Comparison of ENCODE assay signal across 3 worm cellular contexts in genomic region chrIV:6912851-6913588, ce11.
TF ChIP-seq lines count a peak whose summit lies in the region.

Gene T22D1.3, plus strand, starts transcription at chrIV:6913538.

TF ChIP-seq in whole organism, L2 larva, 48 proteins besides CTCF, POLR2A, EP300 and RAD21 (continued from another document):
- TF ChIP-seq unc-62 (GFP tag; optimal IDR thresholded peaks at IDR 0.05; lab: Kevin White, UChicago) (no peak), crh-2 (tag; optimal IDR thresholded peaks at IDR 0.05; lab: Kevin White, UChicago) (no peak), R02D3.7 (tag; optimal IDR thresholded peaks at IDR 0.05; lab: Kevin White, UChicago) (no peak), unc-55 (GFP tag; optimal IDR thresholded peaks at IDR 0.05; lab: Kevin White, UChicago) (peak; percentile 59), ceh-16 (tag; optimal IDR thresholded peaks at IDR 0.05; lab: Kevin White, UChicago) (no peak), sma-3 (GFP tag; optimal IDR thresholded peaks at IDR 0.05; lab: Kevin White, UChicago) (no peak), snpc-4 (tag; optimal IDR thresholded peaks at IDR 0.05; lab: Kevin White, UChicago) (peak; percentile 30), gmeb-1 (tag; optimal IDR thresholded peaks at IDR 0.05; lab: Kevin White, UChicago) (no peak), lin-39 (tag; optimal IDR thresholded peaks at IDR 0.05; lab: Kevin White, UChicago) (no peak)

TF ChIP-seq in whole organism, L4 larva, 104 proteins besides CTCF, POLR2A, EP300 and RAD21 (continued from another document):
- no peak for TF ChIP-seq nhr-48 (tag; optimal IDR thresholded peaks at IDR 0.05; lab: Kevin White, UChicago)
- TF ChIP-seq snpc-1.2 (GFP tag; IDR thresholded peaks at IDR 0.05; lab: Robert Waterston, UW) = peak; percentile 59
- no peak for TF ChIP-seq zfp-3 (GFP tag; conservative IDR thresholded peaks at IDR 0.05; lab: Robert Waterston, UW)
- TF ChIP-seq daf-8 (GFP tag; IDR thresholded peaks at IDR 0.05; lab: Robert Waterston, UW) = no peak
- TF ChIP-seq Y48G9A.11 (GFP tag; IDR thresholded peaks at IDR 0.05; lab: Robert Waterston, UW) = no peak
- no peak for TF ChIP-seq ZK337.2 (GFP tag; IDR thresholded peaks at IDR 0.05; lab: Robert Waterston, UW)
- TF ChIP-seq F44E2.7 (GFP tag; IDR thresholded peaks at IDR 0.05; lab: Robert Waterston, UW) = no peak
- TF ChIP-seq lin-38 (GFP tag; IDR thresholded peaks at IDR 0.05; lab: Robert Waterston, UW) = peak; percentile 36
- no peak for TF ChIP-seq lin-15B (tag; optimal IDR thresholded peaks at IDR 0.05; lab: Kevin White, UChicago)
- no peak for TF ChIP-seq saeg-2 (GFP tag; IDR thresholded peaks at IDR 0.05; lab: Robert Waterston, UW)
- TF ChIP-seq madf-9 (GFP tag; conservative IDR thresholded peaks at IDR 0.05; lab: Robert Waterston, UW) = no peak
- TF ChIP-seq gei-8 (GFP tag; optimal IDR thresholded peaks at IDR 0.05; lab: Kevin White, UChicago) = no peak
- 0 out of 2 replicates have a peak, but pooled peaks have one; percentile 35 for TF ChIP-seq pha-4 (GFP tag; IDR thresholded peaks at IDR 0.05; lab: Robert Waterston, UW)
- no peak for TF ChIP-seq pha-4 (tag; optimal IDR thresholded peaks at IDR 0.05; lab: Kevin White, UChicago)
- no peak for TF ChIP-seq duxl-1 (tag; optimal IDR thresholded peaks at IDR 0.05; lab: Kevin White, UChicago; ENCODE audit: poor library complexity)
- no peak for TF ChIP-seq nhr-10 (tag; optimal IDR thresholded peaks at IDR 0.05; lab: Kevin White, UChicago)
- TF ChIP-seq nhr-77 (tag; optimal IDR thresholded peaks at IDR 0.05; lab: Kevin White, UChicago) = no peak
- no peak for TF ChIP-seq hmg-1.1 (GFP tag; IDR thresholded peaks at IDR 0.05; lab: Robert Waterston, UW)
- no peak for TF ChIP-seq ceh-44 (GFP tag; IDR thresholded peaks at IDR 0.05; lab: Robert Waterston, UW)
- peak; percentile 47 for TF ChIP-seq Y5F2A.4 (GFP tag; optimal IDR thresholded peaks at IDR 0.05; lab: Kevin White, UChicago)
TF ChIP-seq in whole organism, L4 larva: peak in this region for 8.

TF ChIP-seq in whole organism, young adult, 124 proteins besides CTCF, POLR2A, EP300 and RAD21 (continued from another document):
- TF ChIP-seq F23B12.7 (tag; optimal IDR thresholded peaks at IDR 0.05; lab: Kevin White, UChicago; ENCODE audit: insufficient read depth) (no peak), pha-4 (tag; optimal IDR thresholded peaks at IDR 0.05; lab: Kevin White, UChicago) (no peak), ceh-27 (GFP tag; optimal IDR thresholded peaks at IDR 0.05; lab: Kevin White, UChicago) (no peak), D2030.7 (GFP tag; IDR thresholded peaks at IDR 0.05; lab: Robert Waterston, UW) (no peak), akir-1 (GFP tag; optimal IDR thresholded peaks at IDR 0.05; lab: Kevin White, UChicago) (no peak), B0019.2 (GFP tag; conservative IDR thresholded peaks at IDR 0.05; lab: Robert Waterston, UW) (no peak), tbp1 (GFP tag; optimal IDR thresholded peaks at IDR 0.05; lab: Kevin White, UChicago) (peak; percentile 37), madf-6 (GFP tag; IDR thresholded peaks at IDR 0.05; lab: Robert Waterston, UW) (0 out of 2 replicates have a peak, but pooled peaks have one; percentile 16), snpc-4 (GFP tag; optimal IDR thresholded peaks at IDR 0.05; lab: Kevin White, UChicago) (no peak), snpc-4 (tag; optimal IDR thresholded peaks at IDR 0.05; lab: Kevin White, UChicago) (peak in 1 of 4 experiments; percentile 50), snpc-3.4 (tag; optimal IDR thresholded peaks at IDR 0.05; lab: Kevin White, UChicago) (peak; percentile 9), bed-1 (GFP tag; IDR thresholded peaks at IDR 0.05; lab: Robert Waterston, UW) (no peak), T07F8.4 (tag; optimal IDR thresholded peaks at IDR 0.05; lab: Kevin White, UChicago) (no peak), F57A8.1 (GFP tag; optimal IDR thresholded peaks at IDR 0.05; lab: Kevin White, UChicago) (no peak), fkh-3 (tag; optimal IDR thresholded peaks at IDR 0.05; lab: Kevin White, UChicago) (peak; percentile 37), Y79H2A.3 (GFP tag; conservative IDR thresholded peaks at IDR 0.05; lab: Robert Waterston, UW) (no peak), mes-4 (tag; optimal IDR thresholded peaks at IDR 0.05; lab: Kevin White, UChicago) (no peak), sea-2 (GFP tag; IDR thresholded peaks at IDR 0.05; lab: Robert Waterston, UW) (no peak), hlh-26 (GFP tag; conservative IDR thresholded peaks at IDR 0.05; lab: Robert Waterston, UW) (no peak), attf-6 (GFP tag; IDR thresholded peaks at IDR 0.05; lab: Robert Waterston, UW) (no peak), B0035.1 (tag; optimal IDR thresholded peaks at IDR 0.05; lab: Kevin White, UChicago) (no peak), F39B2.1 (GFP tag; IDR thresholded peaks at IDR 0.05; lab: Robert Waterston, UW) (no peak), K12H6.12 (tag; optimal IDR thresholded peaks at IDR 0.05; lab: Kevin White, UChicago) (no peak), ets-4 (GFP tag; optimal IDR thresholded peaks at IDR 0.05; lab: Kevin White, UChicago) (no peak), ztf-6 (GFP tag; IDR thresholded peaks at IDR 0.05; lab: Robert Waterston, UW) (no peak), B0336.3 (GFP tag; IDR thresholded peaks at IDR 0.05; lab: Robert Waterston, UW) (peak; percentile 46; the same call in 1 of the 2 replicates), attf-3 (GFP tag; conservative IDR thresholded peaks at IDR 0.05; lab: Robert Waterston, UW) (no peak), egl-44 (GFP tag; IDR thresholded peaks at IDR 0.05; lab: Robert Waterston, UW) (no peak), B0261.1 (tag; optimal IDR thresholded peaks at IDR 0.05; lab: Kevin White, UChicago) (no peak), ceh-58 (GFP tag; IDR thresholded peaks at IDR 0.05; lab: Robert Waterston, UW) (no peak), ztf-22 (GFP tag; optimal IDR thresholded peaks at IDR 0.05; lab: Kevin White, UChicago) (no peak), lin-26 (GFP tag; IDR thresholded peaks at IDR 0.05; lab: Robert Waterston, UW) (no peak), ztf-28 (GFP tag; IDR thresholded peaks at IDR 0.05; lab: Robert Waterston, UW) (no peak), let-526 (GFP tag; IDR thresholded peaks at IDR 0.05; lab: Robert Waterston, UW) (no peak), hmg-1.2 (GFP tag; IDR thresholded peaks at IDR 0.05; lab: Robert Waterston, UW) (peak; percentile 18; the same call in 1 of the 2 replicates), unc-130 (GFP tag; optimal IDR thresholded peaks at IDR 0.05; lab: Kevin White, UChicago) (no peak), Y56A3A.18 (GFP tag; IDR thresholded peaks at IDR 0.05; lab: Robert Waterston, UW) (no peak), ceh-79 (tag; optimal IDR thresholded peaks at IDR 0.05; lab: Kevin White, UChicago) (no peak), F33H1.4 (GFP tag; IDR thresholded peaks at IDR 0.05; lab: Robert Waterston, UW) (no peak; the same call in 1 of the 2 replicates), Y53F4B.3 (GFP tag; IDR thresholded peaks at IDR 0.05; lab: Robert Waterston, UW) (no peak), efl-1 (GFP tag; optimal IDR thresholded peaks at IDR 0.05; lab: Kevin White, UChicago) (no peak), ama-1 (optimal IDR thresholded peaks at IDR 0.05; lab: Kevin White, UChicago) (no peak), ama-1 (GFP tag; optimal IDR thresholded peaks at IDR 0.05; lab: Kevin White, UChicago) (peak in 1 of 2 experiments; percentile 31), lin-35 (GFP tag; optimal IDR thresholded peaks at IDR 0.05; lab: Kevin White, UChicago) (peak in 1 of 3 experiments; percentile 3), nhr-120 (GFP tag; IDR thresholded peaks at IDR 0.05; lab: Robert Waterston, UW) (no peak), egrh-3 (GFP tag; IDR thresholded peaks at IDR 0.05; lab: Robert Waterston, UW) (no peak), ztf-18 (tag; optimal IDR thresholded peaks at IDR 0.05; lab: Kevin White, UChicago) (peak; percentile 16), hsf-1 (GFP tag; IDR thresholded peaks at IDR 0.05; lab: Robert Waterston, UW) (0 out of 2 replicates have a peak, but pooled peaks have one; percentile 57), snpc-1.3 (tag; optimal IDR thresholded peaks at IDR 0.05; lab: Kevin White, UChicago; ENCODE audit: insufficient read depth) (no peak), nhr-179 (tag; optimal IDR thresholded peaks at IDR 0.05; lab: Kevin White, UChicago) (no peak), F52B5.7 (tag; optimal IDR thresholded peaks at IDR 0.05; lab: Kevin White, UChicago) (no peak), F49E8.2 (tag; optimal IDR thresholded peaks at IDR 0.05; lab: Kevin White, UChicago; ENCODE audit: insufficient read depth) (no peak), C06A6.2 (GFP tag; conservative IDR thresholded peaks at IDR 0.05; lab: Robert Waterston, UW) (no peak), unc-62 (GFP tag; optimal IDR thresholded peaks at IDR 0.05; lab: Kevin White, UChicago) (no peak), pbrm-1 (GFP tag; IDR thresholded peaks at IDR 0.05; lab: Robert Waterston, UW) (no peak), somi-1 (GFP tag; optimal IDR thresholded peaks at IDR 0.05; lab: Kevin White, UChicago) (no peak), nfya-1 (tag; optimal IDR thresholded peaks at IDR 0.05; lab: Kevin White, UChicago; ENCODE audit: borderline replicate concordance, insufficient read depth) (no peak), xnd-1 (tag; optimal IDR thresholded peaks at IDR 0.05; lab: Kevin White, UChicago) (no peak), nhr-90 (tag; optimal IDR thresholded peaks at IDR 0.05; lab: Kevin White, UChicago) (no peak), nfyb-1 (GFP tag; IDR thresholded peaks at IDR 0.05; lab: Robert Waterston, UW) (peak; percentile 34; the same call in 1 of the 2 replicates), gei-17 (GFP tag; optimal IDR thresholded peaks at IDR 0.05; lab: Kevin White, UChicago) (no peak), madf-10 (tag; optimal IDR thresholded peaks at IDR 0.05; lab: Kevin White, UChicago) (no peak), let-607 (tag; optimal IDR thresholded peaks at IDR 0.05; lab: Kevin White, UChicago) (no peak), ceh-91 (GFP tag; IDR thresholded peaks at IDR 0.05; lab: Robert Waterston, UW) (no peak), lin-40 (tag; optimal IDR thresholded peaks at IDR 0.05; lab: Kevin White, UChicago) (no peak), zim-3 (tag; optimal IDR thresholded peaks at IDR 0.05; lab: Kevin White, UChicago) (peak; percentile 56), sptf-2 (GFP tag; optimal IDR thresholded peaks at IDR 0.05; lab: Kevin White, UChicago) (no peak), F10E7.11 (tag; optimal IDR thresholded peaks at IDR 0.05; lab: Kevin White, UChicago) (no peak), zfh-2 (GFP tag; conservative IDR thresholded peaks at IDR 0.05; lab: Robert Waterston, UW) (no peak), athp-1 (tag; optimal IDR thresholded peaks at IDR 0.05; lab: Kevin White, UChicago) (no peak)
